Fruit fly (Drosophila melanogaster) whole organism, embryonic: Measurements from ENCODE around the gene CG5938.

Source experiments
- Ada2b ChIP-seq: fragments of 200-800 bp; sonication (Bioruptor generic); IDR thresholded peaks from 2 replicates; pipeline ENCODE4 v1.3.6; 2022; ENCODE audit warnings: missing biosample characterization, missing genetic modification characterization
- CG11504 ChIP-seq: fragments of 200-800 bp; sonication (Bioruptor generic); optimal IDR thresholded peaks from 3 replicates; lab custom pipeline; 2019; ENCODE audit warnings: missing biosample characterization, mild to moderate bottlenecking, missing genetic modification characterization, moderate library complexity
- CG13424 ChIP-seq: fragments of 200-800 bp; sonication (Bioruptor generic); optimal IDR thresholded peaks from 2 replicates; lab custom pipeline; 2019; ENCODE audit warnings: missing biosample characterization, mild to moderate bottlenecking, missing genetic modification characterization, moderate library complexity
- CG15696 ChIP-seq: fragments of 200-800 bp; sonication (Bioruptor generic); optimal IDR thresholded peaks from 2 replicates; lab custom pipeline; 2019; ENCODE audit warnings: missing biosample characterization, mild to moderate bottlenecking, missing genetic modification characterization, moderate library complexity
- CG17612 ChIP-seq: fragments of 200-800 bp; sonication (Bioruptor generic); IDR thresholded peaks from 2 replicates; pipeline ENCODE4 v1.3.6; 2022; ENCODE audit warnings: missing biosample characterization, missing genetic modification characterization
- CG32772 ChIP-seq: fragments of 200-800 bp; sonication (Bioruptor generic); IDR thresholded peaks from 2 replicates; pipeline ENCODE4 v1.3.6; 2022; ENCODE audit warnings: missing biosample characterization, missing genetic modification characterization
- CG4328 ChIP-seq: fragments of 200-800 bp; sonication (Bioruptor generic); optimal IDR thresholded peaks from 3 replicates; lab custom pipeline; 2017; ENCODE audit warnings: missing biosample characterization, missing genetic modification reagents, missing genetic modification characterization
- CG5180 ChIP-seq: fragments of 200-800 bp; sonication (Bioruptor generic); optimal IDR thresholded peaks from 3 replicates; lab custom pipeline; 2017; ENCODE audit warnings: missing biosample characterization, missing genetic modification characterization, mild to moderate bottlenecking, moderate library complexity, missing genetic modification reagents
- CG7786 ChIP-seq: fragments of 200-800 bp; sonication (Bioruptor generic); optimal IDR thresholded peaks from 2 replicates; lab custom pipeline; 2016; ENCODE audit warnings: missing biosample characterization, missing genetic modification characterization
- CG7987 ChIP-seq: fragments of 200-800 bp; sonication (Bioruptor generic); optimal IDR thresholded peaks from 2 replicates; lab custom pipeline; 2018; ENCODE audit warnings: missing biosample characterization, mild to moderate bottlenecking, missing genetic modification characterization, moderate library complexity
- D19A ChIP-seq: fragments of 200-800 bp; optimal IDR thresholded peaks from 3 replicates; lab custom pipeline; 2019; ENCODE audit warnings: missing biosample characterization, mild to moderate bottlenecking, missing genetic modification characterization, moderate library complexity
- Dip2 ChIP-seq: fragments of 200-800 bp; sonication (Bioruptor generic); IDR thresholded peaks from 2 replicates; pipeline ENCODE4 v1.3.6; 2022; ENCODE audit warnings: missing biosample characterization, missing genetic modification characterization
- Doc3 ChIP-seq: fragments of 200-800 bp; sonication (Bioruptor generic); IDR thresholded peaks from 3 replicates; pipeline ENCODE4 v1.3.6; 2022; ENCODE audit warnings: missing biosample characterization, missing genetic modification characterization; ENCODE audit not compliant: partially characterized antibody
- Drgx ChIP-seq: fragments of 200-800 bp; sonication (Bioruptor generic); IDR thresholded peaks from 2 replicates; pipeline ENCODE4 v1.3.6; 2022; ENCODE audit warnings: missing biosample characterization, missing genetic modification characterization
- E2f1 ChIP-seq: fragments of 200-800 bp; sonication (Bioruptor generic); IDR thresholded peaks from 2 replicates; pipeline ENCODE4 v1.3.6; 2022; ENCODE audit warnings: missing biosample characterization, missing genetic modification characterization
- Ets65A ChIP-seq: fragments of 200-800 bp; sonication (Bioruptor generic); peaks from one replicate; lab custom pipeline; 2016; ENCODE audit warnings: missing biosample characterization, missing genetic modification characterization
- HLH4C ChIP-seq: fragments of 200-800 bp; sonication (Bioruptor generic); IDR thresholded peaks from 3 replicates; pipeline ENCODE4 v1.3.6; 2022; ENCODE audit warnings: missing biosample characterization, missing genetic modification characterization; ENCODE audit not compliant: partially characterized antibody
- Hr3 ChIP-seq: fragments of 200-800 bp; sonication (Bioruptor generic); optimal IDR thresholded peaks from 3 replicates; lab custom pipeline; 2016; ENCODE audit warnings: missing biosample characterization, missing genetic modification characterization
- NC2β ChIP-seq: fragments of 200-800 bp; sonication (Bioruptor generic); optimal IDR thresholded peaks from 2 replicates; lab custom pipeline; 2016; ENCODE audit warnings: missing biosample characterization, missing genetic modification characterization
- Side ChIP-seq: fragments of 200-800 bp; sonication (Bioruptor generic); optimal IDR thresholded peaks from 2 replicates; lab custom pipeline; 2016; ENCODE audit warnings: missing biosample characterization, missing genetic modification characterization
- Ssrp ChIP-seq: fragments of 200-800 bp; sonication (Bioruptor generic); optimal IDR thresholded peaks from 2 replicates; lab custom pipeline; 2018; ENCODE audit warnings: missing biosample characterization, mild to moderate bottlenecking, missing genetic modification characterization, moderate library complexity
- cato ChIP-seq: fragments of 200-800 bp; sonication (Bioruptor generic); optimal IDR thresholded peaks from 2 replicates; lab custom pipeline; 2016; ENCODE audit warnings: missing biosample characterization, missing genetic modification characterization, borderline replicate concordance
- chn ChIP-seq: fragments of 200-800 bp; sonication (Bioruptor generic); optimal IDR thresholded peaks from 2 replicates; lab custom pipeline; 2016; ENCODE audit warnings: missing biosample characterization, missing genetic modification characterization
- dimm ChIP-seq: fragments of 200-800 bp; sonication (Bioruptor generic); IDR thresholded peaks from 2 replicates; pipeline ENCODE4 v1.3.6; 2022; ENCODE audit warnings: missing biosample characterization, missing genetic modification characterization
- dysf ChIP-seq: fragments of 200-800 bp; sonication (Bioruptor generic); IDR thresholded peaks from 3 replicates; pipeline ENCODE4 v1.3.6; 2022; ENCODE audit warnings: missing biosample characterization, missing genetic modification characterization
- ham ChIP-seq: fragments of 200-800 bp; sonication (Bioruptor generic); IDR thresholded peaks from 2 replicates; pipeline ENCODE4 v1.3.6; 2022; ENCODE audit warnings: missing biosample characterization, missing genetic modification characterization
- nom ChIP-seq: fragments of 200-800 bp; sonication (Bioruptor generic); optimal IDR thresholded peaks from 2 replicates; lab custom pipeline; 2017; ENCODE audit warnings: missing biosample characterization, missing genetic modification characterization, mild to moderate bottlenecking, moderate library complexity, missing genetic modification reagents
- otp ChIP-seq: fragments of 200-800 bp; sonication (Bioruptor generic); IDR thresholded peaks from 3 replicates; pipeline ENCODE4, ENCODE4 v1.3.6; 2022; ENCODE audit warnings: missing biosample characterization, missing genetic modification characterization
- peb ChIP-seq: fragments of 200-800 bp; sonication (Bioruptor generic); IDR thresholded peaks from 2 replicates; pipeline ENCODE4 v1.3.6; 2022; ENCODE audit warnings: missing biosample characterization, missing genetic modification characterization
- pfk ChIP-seq: fragments of 200-800 bp; sonication (Bioruptor generic); optimal IDR thresholded peaks from 2 replicates; lab custom pipeline; 2018; ENCODE audit warnings: missing biosample characterization, mild to moderate bottlenecking, missing genetic modification characterization, moderate library complexity
- rib ChIP-seq: fragments of 200-800 bp; sonication (Bioruptor generic); IDR thresholded peaks from 2 replicates; pipeline ENCODE4 v1.3.6; 2022; ENCODE audit warnings: missing biosample characterization, missing genetic modification characterization
- slp2 ChIP-seq: fragments of 200-800 bp; sonication (Bioruptor generic); optimal IDR thresholded peaks from 2 replicates; lab custom pipeline; 2016; ENCODE audit warnings: missing biosample characterization, missing genetic modification characterization
- so ChIP-seq: fragments of 200-800 bp; sonication (Bioruptor generic); IDR thresholded peaks from 3 replicates; pipeline ENCODE4 v1.3.6; 2022; ENCODE audit warnings: missing biosample characterization, missing genetic modification characterization
- tin ChIP-seq: fragments of 200-800 bp; sonication (Bioruptor generic); optimal IDR thresholded peaks from 3 replicates; lab custom pipeline; 2016; ENCODE audit warnings: missing biosample characterization, missing genetic modification characterization
- tx ChIP-seq: fragments of 200-800 bp; sonication (Bioruptor generic); optimal IDR thresholded peaks from 2 replicates; lab custom pipeline; 2016; ENCODE audit warnings: missing biosample characterization, missing genetic modification characterization
- unpg ChIP-seq: fragments of 200-800 bp; sonication (Bioruptor generic); optimal IDR thresholded peaks from 3 replicates; lab custom pipeline; 2018; ENCODE audit warnings: missing biosample characterization, mild to moderate bottlenecking, missing genetic modification characterization, moderate library complexity
- wdn ChIP-seq: fragments of 200-800 bp; sonication (Bioruptor generic); IDR thresholded peaks from 2 replicates; pipeline ENCODE4 v1.3.6; 2022; ENCODE audit warnings: missing biosample characterization, missing genetic modification characterization

Gene CG5938

dm6 chr3R:27263434-27264215 is 11.0 kb upstream of the CG5938 start, which contains the start of gene woc (continued):
- TF ChIP-seq CG13424 = no peak
- TF ChIP-seq HLH4C (GFP tag; lab: Robert Waterston, UW) = peak; percentile 85
- TF ChIP-seq CG7786 = peak; percentile 65
- peak; percentile 37 for TF ChIP-seq tin (GFP tag; lab: Kevin White, UChicago)
- peak; percentile 3 for TF ChIP-seq CG7987 (GFP tag; lab: Kevin White, UChicago)
- peak; percentile 59 for TF ChIP-seq chn (GFP tag; lab: Kevin White, UChicago)
- no peak for TF ChIP-seq peb
- TF ChIP-seq Hr3 (GFP tag; lab: Kevin White, UChicago) = peak; percentile 38
- peak; percentile 74 for TF ChIP-seq Drgx (GFP tag; lab: Robert Waterston, UW)
- TF ChIP-seq NC2β (GFP tag; lab: Kevin White, UChicago) = peak; percentile 56
- TF ChIP-seq CG17612 (GFP tag; lab: Robert Waterston, UW) = no peak
- no peak for TF ChIP-seq unpg (GFP tag; lab: Kevin White, UChicago)
- no peak for TF ChIP-seq Ssrp
- TF ChIP-seq slp2 (GFP tag; lab: Kevin White, UChicago) = peak; percentile 32
- peak; percentile 94 for TF ChIP-seq E2f1 (GFP tag; lab: Robert Waterston, UW)
- TF ChIP-seq rib (GFP tag; lab: Robert Waterston, UW) = no peak; the same call in 1 of the 2 replicates
- TF ChIP-seq wdn (GFP tag; lab: Robert Waterston, UW) = peak; percentile 69
- peak; percentile 49 for TF ChIP-seq tx (GFP tag; lab: Kevin White, UChicago)
- TF ChIP-seq so (GFP tag; lab: Robert Waterston, UW) = peak; percentile 28; the same call in 1 of the 3 replicates
- TF ChIP-seq dysf = peak; percentile 51
- no peak for TF ChIP-seq ham
- TF ChIP-seq nom = peak; percentile 88
- peak; percentile 95 for TF ChIP-seq Ets65A
- TF ChIP-seq Doc3 = peak; percentile 72
- no peak for TF ChIP-seq CG11504 (tag; lab: Kevin White, UChicago)
- peak; percentile 65 for TF ChIP-seq Side (GFP tag; lab: Kevin White, UChicago)
- TF ChIP-seq, all 482 proteins: peak for 244

dm6 chr3R:27265330-27265729 is 9.3 kb upstream of the CG5938 start, which contains the start of the genes CG14262 and CG14260:
Gene CG14262 (minus strand): TSS chr3R:27265430.
Gene CG14260 (plus strand): TSS chr3R:27265457.
- no peak for TF ChIP-seq pfk (GFP tag; lab: Kevin White, UChicago)
- TF ChIP-seq CG5180 = no peak
- TF ChIP-seq CG4328 = no peak
- no peak for TF ChIP-seq Dip2 (GFP tag; lab: Robert Waterston, UW)
- no peak for TF ChIP-seq dimm (GFP tag; lab: Robert Waterston, UW)
- no peak for TF ChIP-seq D19A (tag; lab: Kevin White, UChicago)
- TF ChIP-seq CG15696 (tag; lab: Kevin White, UChicago) = no peak
- no peak for TF ChIP-seq otp
- no peak for TF ChIP-seq E2f1 (GFP tag; lab: Robert Waterston, UW)
- TF ChIP-seq Ada2b (GFP tag; lab: Robert Waterston, UW) = no peak
- TF ChIP-seq CG32772 (GFP tag; lab: Robert Waterston, UW) = no peak
- no peak for TF ChIP-seq cato (GFP tag; lab: Kevin White, UChicago)
